Fruit fly (Drosophila melanogaster) whole organism, embryonic: Measurements from ENCODE around the gene zye.

Experiments used
- B-H1 ChIP-seq: fragments of 200-800 bp; sonication (Bioruptor generic); IDR thresholded peaks from 3 replicates; pipeline ENCODE4 v1.3.6; 2022; ENCODE audit warnings: missing biosample characterization, missing genetic modification characterization
- CG10462 ChIP-seq: fragments of 200-800 bp; sonication (Bioruptor generic); optimal IDR thresholded peaks from 2 replicates; lab custom pipeline; 2016; ENCODE audit warnings: missing biosample characterization, missing genetic modification characterization
- CG14014 ChIP-seq: fragments of 200-800 bp; sonication (Bioruptor generic); IDR thresholded peaks from 2 replicates; pipeline ENCODE4 v1.3.6; 2022; ENCODE audit warnings: missing biosample characterization, missing genetic modification characterization
- CG14050 ChIP-seq: fragments of 200-800 bp; sonication (Bioruptor generic); IDR thresholded peaks from 3 replicates; pipeline ENCODE4 v1.3.6; 2022; ENCODE audit warnings: missing biosample characterization, missing genetic modification characterization
- CG14710 ChIP-seq: fragments of 200-800 bp; sonication (Bioruptor generic); optimal IDR thresholded peaks from 3 replicates; lab custom pipeline; 2019; ENCODE audit warnings: missing biosample characterization, mild to moderate bottlenecking, missing genetic modification characterization, moderate library complexity
- CG16813 ChIP-seq: fragments of 200-800 bp; sonication (Bioruptor generic); IDR thresholded peaks from 3 replicates; pipeline ENCODE4 v1.3.6; 2022; ENCODE audit warnings: missing biosample characterization, missing genetic modification characterization; ENCODE audit not compliant: partially characterized antibody
- CG17361 ChIP-seq: fragments of 200-800 bp; sonication (Bioruptor generic); IDR thresholded peaks from 3 replicates; pipeline ENCODE4 v1.3.6; 2022; ENCODE audit warnings: missing biosample characterization, missing genetic modification characterization
- CG2129 ChIP-seq: fragments of 200-800 bp; sonication (Bioruptor generic); IDR thresholded peaks from 2 replicates; pipeline ENCODE4 v1.3.6; 2022; ENCODE audit warnings: missing biosample characterization, missing genetic modification characterization; ENCODE audit not compliant: partially characterized antibody
- CG31224 ChIP-seq: fragments of 200-800 bp; sonication (Bioruptor generic); IDR thresholded peaks from 2 replicates; pipeline ENCODE4 v1.3.6; 2022; ENCODE audit warnings: missing biosample characterization, missing genetic modification characterization
- CG31441 ChIP-seq: fragments of 200-800 bp; sonication (Bioruptor generic); IDR thresholded peaks from 2 replicates; pipeline ENCODE4 v1.3.6; 2022; ENCODE audit warnings: missing biosample characterization, missing genetic modification characterization
- CG32767 ChIP-seq: fragments of 200-800 bp; sonication (Bioruptor generic); IDR thresholded peaks from 2 replicates; pipeline ENCODE4 v1.3.6; 2022; ENCODE audit warnings: missing biosample characterization, missing genetic modification characterization
- CG3847 ChIP-seq: fragments of 200-800 bp; sonication (Bioruptor generic); IDR thresholded peaks from 2 replicates; pipeline ENCODE4 v1.3.6; 2022; ENCODE audit warnings: missing biosample characterization, missing genetic modification characterization
- CG3995 ChIP-seq: fragments of 200-800 bp; sonication (Bioruptor generic); optimal IDR thresholded peaks from 3 replicates; lab custom pipeline; 2016; ENCODE audit warnings: missing biosample characterization, missing genetic modification characterization
- CG6654 ChIP-seq: fragments of 200-800 bp; sonication (Bioruptor generic); optimal IDR thresholded peaks from 2 replicates; lab custom pipeline; 2017; ENCODE audit warnings: missing biosample characterization, mild to moderate bottlenecking, missing genetic modification characterization
- CG6813 ChIP-seq: fragments of 200-800 bp; sonication (Bioruptor generic); optimal IDR thresholded peaks from 2 replicates; lab custom pipeline; 2017; ENCODE audit warnings: missing biosample characterization, missing genetic modification characterization, mild to moderate bottlenecking, moderate library complexity, missing genetic modification reagents
- CG9932 ChIP-seq: fragments of 200-800 bp; sonication (Bioruptor generic); IDR thresholded peaks from 2 replicates; pipeline ENCODE4 v1.3.6; 2022; ENCODE audit warnings: missing biosample characterization, missing genetic modification characterization
- CTCF ChIP-seq: fragments of 200-800 bp; sonication (Bioruptor generic); optimal IDR thresholded peaks from 2 replicates; lab custom pipeline; 2017; ENCODE audit warnings: missing biosample characterization, mild to moderate bottlenecking, missing genetic modification characterization, moderate library complexity
- Camta ChIP-seq: fragments of 200-800 bp; sonication (Bioruptor generic); optimal IDR thresholded peaks from 2 replicates; lab custom pipeline; 2016; ENCODE audit warnings: missing biosample characterization, missing genetic modification characterization
- D19A ChIP-seq: fragments of 200-800 bp; optimal IDR thresholded peaks from 3 replicates; lab custom pipeline; 2019; ENCODE audit warnings: missing biosample characterization, mild to moderate bottlenecking, missing genetic modification characterization, moderate library complexity
- Dref ChIP-seq: fragments of 200-800 bp; sonication (Bioruptor generic); IDR thresholded peaks from 2 replicates; pipeline ENCODE4 v1.3.6; 2022; ENCODE audit warnings: missing biosample characterization, missing genetic modification characterization
- E2f1 ChIP-seq: fragments of 200-800 bp; sonication (Bioruptor generic); IDR thresholded peaks from 2 replicates; pipeline ENCODE4 v1.3.6; 2022; ENCODE audit warnings: missing biosample characterization, missing genetic modification characterization
- Jarid2 ChIP-seq: fragments of 200-800 bp; sonication (Bioruptor generic); optimal IDR thresholded peaks from 3 replicates; lab custom pipeline; 2017; ENCODE audit warnings: mild to moderate bottlenecking, missing biosample characterization, missing genetic modification reagents, missing genetic modification characterization
- Lpt ChIP-seq: fragments of >200 bp; optimal IDR thresholded peaks from 2 replicates; lab custom pipeline; 2018; ENCODE audit warnings: missing biosample characterization, missing genetic modification characterization
- MTF-1 ChIP-seq: fragments of 200-800 bp; sonication (Bioruptor generic); optimal IDR thresholded peaks from 2 replicates; lab custom pipeline; 2018; ENCODE audit warnings: missing biosample characterization, mild to moderate bottlenecking, missing genetic modification characterization, borderline replicate concordance
- Mes4 ChIP-seq: fragments of 200-800 bp; sonication (Bioruptor generic); optimal IDR thresholded peaks from 2 replicates; lab custom pipeline; 2016; ENCODE audit warnings: missing biosample characterization, missing genetic modification characterization
- Optix ChIP-seq: fragments of 200-800 bp; sonication (Bioruptor generic); IDR thresholded peaks from 3 replicates; pipeline ENCODE4 v1.3.6; 2022; ENCODE audit warnings: missing biosample characterization, missing genetic modification characterization
- Pdp1 ChIP-seq, 2 experiments: fragments of 200-800 bp; sonication (Bioruptor generic); optimal IDR thresholded peaks; 3 replicates each; lab custom pipeline; 2016; ENCODE audit warnings: missing biosample characterization in 2 of 2, missing genetic modification characterization in 2 of 2, mild to moderate bottlenecking in 1 of 2, moderate library complexity in 1 of 2
- Rfx ChIP-seq: fragments of 200-800 bp; sonication (Bioruptor generic); IDR thresholded peaks from 2 replicates; pipeline ENCODE4 v1.3.6; 2022; ENCODE audit warnings: missing biosample characterization, missing genetic modification characterization
- Six4 ChIP-seq: fragments of 200-800 bp; sonication (Bioruptor generic); optimal IDR thresholded peaks from 2 replicates; lab custom pipeline; 2016; ENCODE audit warnings: missing biosample characterization, missing genetic modification characterization
- Tbp ChIP-seq: fragments of >200 bp; optimal IDR thresholded peaks from 2 replicates; lab custom pipeline; 2018; ENCODE audit warnings: missing biosample characterization, missing genetic modification characterization
- btn ChIP-seq: fragments of 200-800 bp; sonication (Bioruptor generic); optimal IDR thresholded peaks from 2 replicates; lab custom pipeline; 2016; ENCODE audit warnings: missing biosample characterization, missing genetic modification characterization
- cas ChIP-seq: fragments of 200-800 bp; sonication (Bioruptor generic); IDR thresholded peaks from 2 replicates; pipeline ENCODE4 v1.3.6; 2022; ENCODE audit warnings: missing biosample characterization, missing genetic modification characterization
- ems ChIP-seq: fragments of 200-800 bp; sonication (Bioruptor generic); optimal IDR thresholded peaks from 3 replicates; lab custom pipeline; 2016; ENCODE audit warnings: missing biosample characterization, missing genetic modification characterization
- eve ChIP-seq, 2 experiments: fragments of >200 bp; optimal IDR thresholded peaks; 2 replicates each; lab custom pipeline; 2017; ENCODE audit warnings: missing biosample characterization in 2 of 2, missing genetic modification characterization in 2 of 2
- ewg ChIP-seq: fragments of 200-800 bp; sonication (Bioruptor generic); optimal IDR thresholded peaks from 3 replicates; lab custom pipeline; 2017; ENCODE audit warnings: mild to moderate bottlenecking, missing biosample characterization, missing genetic modification reagents, missing genetic modification characterization
- exex ChIP-seq: fragments of 200-800 bp; sonication (Bioruptor generic); optimal IDR thresholded peaks from 4 replicates; lab custom pipeline; 2018; ENCODE audit warnings: missing biosample characterization, mild to moderate bottlenecking, missing genetic modification characterization, moderate library complexity
- grn ChIP-seq: fragments of 200-800 bp; sonication (Bioruptor generic); optimal IDR thresholded peaks from 3 replicates; lab custom pipeline; 2017; ENCODE audit warnings: missing biosample characterization, missing genetic modification characterization
- ken ChIP-seq: fragments of 200-800 bp; sonication (Bioruptor generic); IDR thresholded peaks from 3 replicates; pipeline ENCODE4 v1.3.6; 2022; ENCODE audit warnings: missing biosample characterization, missing genetic modification characterization
- lmd ChIP-seq: fragments of 200-800 bp; sonication (Bioruptor generic); IDR thresholded peaks from 2 replicates; pipeline ENCODE4 v1.3.6; 2022; ENCODE audit warnings: missing biosample characterization, missing genetic modification characterization
- nom ChIP-seq: fragments of 200-800 bp; sonication (Bioruptor generic); optimal IDR thresholded peaks from 2 replicates; lab custom pipeline; 2017; ENCODE audit warnings: missing biosample characterization, missing genetic modification characterization, mild to moderate bottlenecking, moderate library complexity, missing genetic modification reagents
- repo ChIP-seq: fragments of 200-800 bp; sonication (Bioruptor generic); optimal IDR thresholded peaks from 2 replicates; lab custom pipeline; 2016; ENCODE audit warnings: missing biosample characterization, missing genetic modification characterization
- ro ChIP-seq: fragments of 200-800 bp; sonication (Bioruptor generic); IDR thresholded peaks from 2 replicates; pipeline ENCODE4 v1.3.6; 2022; ENCODE audit warnings: missing biosample characterization, missing genetic modification characterization
- salm ChIP-seq: fragments of 200-800 bp; sonication (Bioruptor generic); optimal IDR thresholded peaks from 2 replicates; lab custom pipeline; 2018; ENCODE audit warnings: missing biosample characterization, mild to moderate bottlenecking, missing genetic modification characterization
- schlank ChIP-seq: fragments of 200-800 bp; sonication (Bioruptor generic); optimal IDR thresholded peaks from 2 replicates; lab custom pipeline; 2018; ENCODE audit warnings: missing biosample characterization, mild to moderate bottlenecking, missing genetic modification characterization
- scrt ChIP-seq: fragments of 200-800 bp; sonication (Bioruptor generic); optimal IDR thresholded peaks from 2 replicates; lab custom pipeline; 2018; ENCODE audit warnings: missing biosample characterization, mild to moderate bottlenecking, missing genetic modification characterization, moderate library complexity
- sim ChIP-seq: fragments of 200-800 bp; sonication (Bioruptor generic); IDR thresholded peaks from 2 replicates; pipeline ENCODE4 v1.3.6; 2022; ENCODE audit warnings: missing biosample characterization, missing genetic modification characterization
- so ChIP-seq: fragments of 200-800 bp; sonication (Bioruptor generic); IDR thresholded peaks from 3 replicates; pipeline ENCODE4 v1.3.6; 2022; ENCODE audit warnings: missing biosample characterization, missing genetic modification characterization
- sqz ChIP-seq: fragments of 200-800 bp; sonication (Bioruptor generic); optimal IDR thresholded peaks from 3 replicates; lab custom pipeline; 2018; ENCODE audit warnings: missing biosample characterization, mild to moderate bottlenecking, missing genetic modification characterization
- tin ChIP-seq: fragments of 200-800 bp; sonication (Bioruptor generic); optimal IDR thresholded peaks from 3 replicates; lab custom pipeline; 2016; ENCODE audit warnings: missing biosample characterization, missing genetic modification characterization
- wdn ChIP-seq: fragments of 200-800 bp; sonication (Bioruptor generic); IDR thresholded peaks from 2 replicates; pipeline ENCODE4 v1.3.6; 2022; ENCODE audit warnings: missing biosample characterization, missing genetic modification characterization

Gene zye

DNA sequence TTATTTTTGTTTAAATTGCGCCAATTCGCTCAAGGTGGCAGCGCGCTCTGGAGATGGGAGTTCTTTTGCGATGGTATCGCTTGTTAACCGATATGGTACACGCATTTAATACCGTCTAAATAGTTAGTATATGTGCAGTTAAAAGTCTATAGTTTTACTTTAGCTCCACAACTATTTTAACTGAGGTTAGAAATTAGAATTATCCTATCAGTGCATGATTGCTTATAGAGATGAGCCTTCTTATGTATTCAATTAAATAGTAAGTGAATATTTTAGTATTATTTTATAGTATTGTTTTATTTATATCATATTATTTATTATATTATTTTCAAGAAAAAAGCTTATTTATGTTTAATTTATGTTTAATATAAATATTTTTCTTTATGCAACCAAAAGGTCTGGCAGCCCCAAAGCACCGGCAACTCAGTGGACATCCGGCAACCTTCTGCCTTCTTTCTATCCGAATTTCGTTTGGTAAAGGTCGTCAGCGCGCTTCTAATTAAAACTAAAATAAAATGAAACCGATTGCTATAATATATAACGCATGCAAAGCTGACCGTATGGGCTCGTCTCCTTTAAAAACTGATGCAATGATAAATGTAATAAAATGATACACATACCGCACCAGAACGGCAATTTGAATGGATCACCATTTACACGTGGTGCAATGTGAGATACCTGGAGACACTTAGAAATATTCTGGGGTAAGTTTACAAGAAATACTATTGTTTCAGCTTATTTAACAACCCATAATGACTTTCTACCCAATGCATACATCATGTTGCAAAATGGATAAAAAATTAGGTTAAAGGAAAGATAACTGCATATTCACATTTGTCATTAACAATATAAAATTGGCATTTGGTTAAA, 39.6 kb downstream of the zye start, which contains the start of gene CG5199 (continued):
- TF ChIP-seq grn (GFP tag; lab: Kevin White, UChicago), result no peak
- no peak for TF ChIP-seq CG14050 (GFP tag; lab: Robert Waterston, UW)
- TF ChIP-seq CG17361 (GFP tag; lab: Robert Waterston, UW), result peak; percentile 90
- TF ChIP-seq eve (GFP tag; optimal IDR thresholded peaks at IDR 0.05; lab: Kevin White, UChicago), result no peak
- TF ChIP-seq cas, result no peak
- TF ChIP-seq Rfx, result peak; percentile 67
- peak; percentile 64; the same call in 1 of the 2 replicates for TF ChIP-seq CG3847 (GFP tag; lab: Robert Waterston, UW)
- TF ChIP-seq CG6654 (GFP tag; lab: Kevin White, UChicago), result peak; percentile 10
- no peak for TF ChIP-seq sqz (GFP tag; lab: Kevin White, UChicago)
- TF ChIP-seq so, result no peak
- no peak for TF ChIP-seq CG14014 (GFP tag; lab: Robert Waterston, UW)
- no peak for TF ChIP-seq ems (GFP tag; lab: Kevin White, UChicago)
- TF ChIP-seq Mes4 (GFP tag; lab: Kevin White, UChicago), result no peak
- TF ChIP-seq CG16813 (GFP tag; lab: Robert Waterston, UW), result peak; percentile 89
- TF ChIP-seq Optix (GFP tag; lab: Robert Waterston, UW), result no peak
- peak; percentile 64 for TF ChIP-seq E2f1
- peak; percentile 71 for TF ChIP-seq CG9932 (GFP tag; lab: Robert Waterston, UW)
- TF ChIP-seq lmd (GFP tag; lab: Robert Waterston, UW), result peak; percentile 75
- TF ChIP-seq exex (tag; lab: Kevin White, UChicago), result no peak
- peak; percentile 79 for TF ChIP-seq CG31441 (GFP tag; lab: Robert Waterston, UW)
- no peak for TF ChIP-seq ro
- peak in 1 of 2 experiments; percentile 56 for TF ChIP-seq Pdp1 (GFP tag; optimal IDR thresholded peaks at IDR 0.05; lab: Kevin White, UChicago)
- peak; percentile 61; the same call in 1 of the 2 replicates for TF ChIP-seq CG2129 (GFP tag; lab: Robert Waterston, UW)
- peak; percentile 38 for TF ChIP-seq CG10462
- TF ChIP-seq Camta (GFP tag; lab: Kevin White, UChicago), result peak; percentile 58
- peak; percentile 31 for TF ChIP-seq Tbp (GFP tag; lab: Kevin White, UChicago)
- peak; percentile 43 for TF ChIP-seq Six4 (GFP tag; lab: Kevin White, UChicago)
- no peak for TF ChIP-seq wdn (GFP tag; lab: Robert Waterston, UW)
- no peak for TF ChIP-seq sim (GFP tag; lab: Robert Waterston, UW)
- TF ChIP-seq CG31224 (GFP tag; lab: Robert Waterston, UW), result peak; percentile 42; the same call in 1 of the 2 replicates
- TF ChIP-seq ken, result 0 out of 3 replicates have a peak, but pooled peaks have one; percentile 18
- no peak for TF ChIP-seq MTF-1 (GFP tag; lab: Kevin White, UChicago)
- peak; percentile 26; the same call in 1 of the 2 replicates for TF ChIP-seq Dref (GFP tag; lab: Robert Waterston, UW)
- peak; percentile 25 for TF ChIP-seq Jarid2 (GFP tag; lab: Kevin White, UChicago)
- peak; percentile 37 for TF ChIP-seq CG6813 (GFP tag; lab: Kevin White, UChicago)
- TF ChIP-seq tin (GFP tag; lab: Kevin White, UChicago), result peak; percentile 79
- TF ChIP-seq CTCF (GFP tag; lab: Kevin White, UChicago), result no peak
- no peak for TF ChIP-seq schlank (tag; lab: Kevin White, UChicago)
- peak; percentile 29 for TF ChIP-seq ewg (GFP tag; lab: Kevin White, UChicago)
- no peak for TF ChIP-seq btn (GFP tag; lab: Kevin White, UChicago)
- no peak for TF ChIP-seq scrt (GFP tag; lab: Kevin White, UChicago)
- TF ChIP-seq CG3995, result peak; percentile 19
- no peak for TF ChIP-seq nom (GFP tag; lab: Kevin White, UChicago)
- peak; percentile 32; the same call in 2 of the 3 replicates for TF ChIP-seq B-H1 (GFP tag; lab: Robert Waterston, UW)
- peak; percentile 49; the same call in 1 of the 2 replicates for TF ChIP-seq CG32767 (GFP tag; lab: Robert Waterston, UW)
- TF ChIP-seq repo (GFP tag; lab: Kevin White, UChicago), result no peak
- peak; percentile 86 for TF ChIP-seq CG14710 (tag; lab: Kevin White, UChicago)
- peak; percentile 49 for TF ChIP-seq D19A
- no peak for TF ChIP-seq salm (tag; lab: Kevin White, UChicago)
- no peak for TF ChIP-seq Lpt
